Fruit fly (Drosophila melanogaster): ENCODE data around the gene Tpc1.

Gene Tpc1

DNA sequence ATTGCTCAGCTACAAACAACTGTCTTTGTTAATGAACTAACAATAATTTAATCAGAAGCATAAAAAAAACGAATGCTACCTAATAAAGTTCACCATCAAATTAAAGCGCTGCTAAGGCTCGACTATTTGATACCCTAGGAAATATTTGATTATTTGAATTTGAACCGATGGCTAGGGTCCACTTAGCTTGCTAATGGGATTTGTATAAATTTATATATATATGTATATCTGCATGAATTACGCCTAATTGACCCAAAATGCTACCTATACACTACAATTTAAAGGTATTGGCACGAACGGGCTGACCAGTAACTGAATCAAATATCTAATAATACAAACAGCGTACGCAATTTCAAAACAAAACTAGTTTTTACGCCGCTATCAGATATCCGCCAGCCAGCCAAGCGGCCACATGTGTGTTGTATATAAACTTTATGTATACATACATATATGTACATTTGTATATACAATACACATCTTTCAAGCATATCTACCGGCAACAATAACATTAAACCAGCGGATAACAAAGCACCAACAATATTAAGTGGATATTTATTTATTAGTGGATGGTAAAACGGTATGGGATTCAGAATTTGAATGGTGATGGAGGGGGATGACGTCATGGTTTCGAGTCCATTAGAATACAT is 2.2 kb upstream of the Tpc1 start (continued):
- TF ChIP-seq fru (optimal IDR thresholded peaks at IDR 0.05) (no peak), ewg (GFP tag; optimal IDR thresholded peaks at IDR 0.05) (no peak), CG32772 (GFP tag; IDR thresholded peaks at IDR 0.05) (peak; percentile 75), H15 (GFP tag; IDR thresholded peaks at IDR 0.05) (peak; percentile 83), pb (GFP tag; optimal IDR thresholded peaks at IDR 0.05) (no peak), zfh1 (GFP tag; IDR thresholded peaks at IDR 0.05) (peak; percentile 79), CG7745 (tag; optimal IDR thresholded peaks at IDR 0.05) (no peak), scrt (GFP tag; optimal IDR thresholded peaks at IDR 0.05) (peak; percentile 53), kay (GFP tag; optimal IDR thresholded peaks at IDR 0.05) (no peak), CG1024 (GFP tag; IDR thresholded peaks at IDR 0.05) (peak; percentile 65; the same call in 1 of the 2 replicates), gfzf (GFP tag; optimal IDR thresholded peaks at IDR 0.05) (no peak), esg (GFP tag; conservative IDR thresholded peaks at IDR 0.05) (peak; percentile 64), tll (GFP tag; optimal IDR thresholded peaks at IDR 0.05) (no peak), Abd-B (GFP tag; optimal IDR thresholded peaks at IDR 0.05) (peak; percentile 79), PHDP (tag; optimal IDR thresholded peaks at IDR 0.05) (peak; percentile 76), shn (GFP tag; optimal IDR thresholded peaks at IDR 0.05) (no peak), mam (GFP tag; optimal IDR thresholded peaks at IDR 0.05) (peak; percentile 48), CG11085 (GFP tag; IDR thresholded peaks at IDR 0.05) (peak; percentile 73), phol (tag; optimal IDR thresholded peaks at IDR 0.05) (peak; percentile 69), Usf (GFP tag; optimal IDR thresholded peaks at IDR 0.05) (no peak), CG17802 (tag; optimal IDR thresholded peaks at IDR 0.05) (no peak), CG8388 (GFP tag; optimal IDR thresholded peaks at IDR 0.05) (peak; percentile 34), Stat92E (GFP tag; optimal IDR thresholded peaks at IDR 0.05) (no peak), CG11247 (GFP tag; IDR thresholded peaks at IDR 0.05) (peak; percentile 79), CG6854 (GFP tag; optimal IDR thresholded peaks at IDR 0.05) (peak; percentile 64), Deaf1 (tag; optimal IDR thresholded peaks at IDR 0.05) (peak; percentile 46), crol (GFP tag; IDR thresholded peaks at IDR 0.05) (no peak), zf30C (GFP tag; optimal IDR thresholded peaks at IDR 0.05) (no peak), CTCF (GFP tag; optimal IDR thresholded peaks at IDR 0.05) (no peak), CG6654 (GFP tag; optimal IDR thresholded peaks at IDR 0.05) (no peak), nom (GFP tag; optimal IDR thresholded peaks at IDR 0.05) (no peak), CG3407 (GFP tag; optimal IDR thresholded peaks at IDR 0.05) (peak; percentile 9), CG11456 (GFP tag; IDR thresholded peaks at IDR 0.05) (peak; percentile 88), fu2 (GFP tag; optimal IDR thresholded peaks at IDR 0.05) (no peak), sim (GFP tag; IDR thresholded peaks at IDR 0.05) (0 out of 2 replicates have a peak, but pooled peaks have one; percentile 34), MBD-R2 (GFP tag; IDR thresholded peaks at IDR 0.05) (peak; percentile 41; the same call in 1 of the 2 replicates), Sox102F (GFP tag; optimal IDR thresholded peaks at IDR 0.05) (peak; percentile 73), CG4282 (GFP tag; optimal IDR thresholded peaks at IDR 0.05) (no peak), Hr51 (GFP tag; optimal IDR thresholded peaks at IDR 0.05) (peak in 1 of 2 experiments; percentile 79), ap (GFP tag; IDR thresholded peaks at IDR 0.05) (peak; percentile 54), pho (GFP tag; optimal IDR thresholded peaks at IDR 0.05) (no peak), CG43689 (GFP tag; IDR thresholded peaks at IDR 0.05) (peak; percentile 60), sug (tag; optimal IDR thresholded peaks at IDR 0.05) (no peak), az2 (GFP tag; optimal IDR thresholded peaks at IDR 0.05) (peak; percentile 42), toy (GFP tag; IDR thresholded peaks at IDR 0.05) (peak; percentile 71; the same call in 1 of the 2 replicates), nerfin-2 (GFP tag; IDR thresholded peaks at IDR 0.05; ENCODE audit: partially characterized antibody) (no peak), CG34376 (GFP tag; optimal IDR thresholded peaks at IDR 0.05) (no peak), CG14710 (tag; optimal IDR thresholded peaks at IDR 0.05) (peak; percentile 15), Rx (GFP tag; IDR thresholded peaks at IDR 0.05) (peak; percentile 67), CG8281 (tag; optimal IDR thresholded peaks at IDR 0.05) (peak; percentile 54)
